Worm (Caenorhabditis elegans) whole organism, L3 larva: Measurements from ENCODE around the gene Y37B11A.3.

Experiments used
- R02D3.7 ChIP-seq: fragments of 150-350 bp; optimal IDR thresholded peaks from 2 replicates; lab custom pipeline; 2014; ENCODE audit warnings: missing biosample characterization, missing genetic modification characterization
- ZK546.5 ChIP-seq: sonication (generic microtip); optimal IDR thresholded peaks from 2 replicates; lab custom pipeline; 2017; ENCODE audit warnings: missing biosample characterization, missing genetic modification characterization
- aly-2 ChIP-seq: fragments of 150-350 bp; optimal IDR thresholded peaks from 2 replicates; lab custom pipeline; 2014; ENCODE audit warnings: missing biosample characterization, missing genetic modification characterization
- ama-1 ChIP-seq: fragments of 150-350 bp; optimal IDR thresholded peaks from 2 replicates; lab custom pipeline; 2018
- ceh-16 ChIP-seq: sonication (generic microtip); optimal IDR thresholded peaks from 2 replicates; lab custom pipeline; 2017; ENCODE audit warnings: missing biosample characterization, missing genetic modification characterization
- ceh-28 ChIP-seq: fragments of 150-350 bp; optimal IDR thresholded peaks from 2 replicates; lab custom pipeline; 2014; ENCODE audit warnings: missing biosample characterization, missing genetic modification reagents, missing genetic modification characterization
- ceh-9 ChIP-seq: sonication (generic microtip); optimal IDR thresholded peaks from 2 replicates; lab custom pipeline; 2018; ENCODE audit warnings: missing biosample characterization, missing genetic modification characterization
- daf-12 ChIP-seq: fragments of 150-350 bp; optimal IDR thresholded peaks from 2 replicates; lab custom pipeline; 2014; ENCODE audit warnings: missing biosample characterization, missing genetic modification reagents, missing genetic modification characterization
- egl-5 ChIP-seq: fragments of 150-350 bp; optimal IDR thresholded peaks from 2 replicates; lab custom pipeline; 2017; ENCODE audit warnings: missing biosample characterization, missing genetic modification reagents, missing genetic modification characterization, inconsistent platforms
- elt-1 ChIP-seq: fragments of 150-350 bp; optimal IDR thresholded peaks from 2 replicates; lab custom pipeline; 2014; ENCODE audit warnings: missing biosample characterization, missing genetic modification characterization
- fkh-10 ChIP-seq: sonication (generic microtip); optimal IDR thresholded peaks from 2 replicates; lab custom pipeline; 2017; ENCODE audit warnings: missing biosample characterization, missing genetic modification reagents, missing genetic modification characterization
- fkh-2 ChIP-seq: fragments of 150-350 bp; optimal IDR thresholded peaks from 2 replicates; lab custom pipeline; 2014; ENCODE audit warnings: missing biosample characterization, missing genetic modification reagents, missing genetic modification characterization
- fos-1 ChIP-seq: fragments of 150-350 bp; optimal IDR thresholded peaks from 2 replicates; lab custom pipeline; 2014; ENCODE audit warnings: missing biosample characterization, missing genetic modification characterization
- hmg-11 ChIP-seq: sonication (generic microtip); optimal IDR thresholded peaks from 2 replicates; lab custom pipeline; 2016; ENCODE audit warnings: missing genetic modification characterization, missing compliant biosample characterization
- lin-39 ChIP-seq: fragments of 150-350 bp; optimal IDR thresholded peaks from 2 replicates; lab custom pipeline; 2018; ENCODE audit warnings: missing biosample characterization, missing genetic modification reagents, missing genetic modification characterization
- lsy-12 ChIP-seq: sonication (generic microtip); optimal IDR thresholded peaks from 2 replicates; lab custom pipeline; 2016; ENCODE audit warnings: mild to moderate bottlenecking, missing genetic modification characterization, missing compliant biosample characterization
- mdl-1 ChIP-seq: fragments of 150-350 bp; optimal IDR thresholded peaks from 2 replicates; lab custom pipeline; 2014; ENCODE audit warnings: missing biosample characterization, missing genetic modification characterization
- mml-1 ChIP-seq: fragments of 150-350 bp; sonication (generic microtip); optimal IDR thresholded peaks from 3 replicates; lab custom pipeline; 2014; ENCODE audit warnings: missing biosample characterization, missing genetic modification characterization
- nfya-1 ChIP-seq: sonication (generic microtip); optimal IDR thresholded peaks from 2 replicates; lab custom pipeline; 2017; ENCODE audit warnings: missing genetic modification characterization, mild to moderate bottlenecking, missing compliant biosample characterization, antibody characterized with exemption, moderate library complexity; ENCODE audit not compliant: insufficient read depth
- nhr-11 ChIP-seq: fragments of 150-350 bp; optimal IDR thresholded peaks from 2 replicates; lab custom pipeline; 2014; ENCODE audit warnings: missing biosample characterization, missing genetic modification characterization
- nhr-12 ChIP-seq: fragments of 150-350 bp; optimal IDR thresholded peaks from 2 replicates; lab custom pipeline; 2014; ENCODE audit warnings: missing biosample characterization, missing genetic modification characterization
- nhr-237 ChIP-seq: fragments of 150-350 bp; optimal IDR thresholded peaks from 2 replicates; lab custom pipeline; 2014; ENCODE audit warnings: missing biosample characterization, missing genetic modification characterization
- nhr-25 ChIP-seq: sonication (generic microtip); optimal IDR thresholded peaks from 2 replicates; lab custom pipeline; 2017; ENCODE audit warnings: missing biosample characterization, missing genetic modification characterization
- nhr-28 ChIP-seq: fragments of 150-350 bp; optimal IDR thresholded peaks from 2 replicates; lab custom pipeline; 2014; ENCODE audit warnings: missing biosample characterization, missing genetic modification characterization
- nhr-43 ChIP-seq: sonication (generic microtip); optimal IDR thresholded peaks from 2 replicates; lab custom pipeline; 2016; ENCODE audit warnings: mild to moderate bottlenecking, missing genetic modification characterization, missing compliant biosample characterization; ENCODE audit not compliant: poor library complexity, severe bottlenecking
- nhr-76 ChIP-seq: fragments of 150-350 bp; sonication (generic microtip); optimal IDR thresholded peaks from 5 replicates; lab custom pipeline; 2014; ENCODE audit warnings: missing biosample characterization, missing genetic modification characterization
- nhr-77 ChIP-seq: fragments of 150-350 bp; optimal IDR thresholded peaks from 2 replicates; lab custom pipeline; 2014; ENCODE audit warnings: missing biosample characterization, missing genetic modification characterization
- pha-4 ChIP-seq: fragments of 150-350 bp; optimal IDR thresholded peaks from 2 replicates; lab custom pipeline; 2014; ENCODE audit warnings: missing biosample characterization, missing genetic modification reagents, missing genetic modification characterization
- sea-2 ChIP-seq: fragments of 150-350 bp; sonication (generic microtip); optimal IDR thresholded peaks from 4 replicates; lab custom pipeline; 2014; ENCODE audit warnings: missing biosample characterization, missing genetic modification reagents, missing genetic modification characterization
- skn-1 ChIP-seq: fragments of 150-350 bp; optimal IDR thresholded peaks from 2 replicates; lab custom pipeline; 2014; ENCODE audit warnings: missing biosample characterization, missing genetic modification characterization
- snpc-4 ChIP-seq: fragments of 150-350 bp; optimal IDR thresholded peaks from 2 replicates; lab custom pipeline; 2014; ENCODE audit warnings: missing biosample characterization, missing genetic modification characterization
- tbx-2 ChIP-seq: sonication (generic microtip); optimal IDR thresholded peaks from 2 replicates; lab custom pipeline; 2016; ENCODE audit warnings: mild to moderate bottlenecking, missing genetic modification characterization, missing compliant biosample characterization
- unc-39 ChIP-seq: sonication (generic microtip); optimal IDR thresholded peaks from 4 replicates; lab custom pipeline; 2017; ENCODE audit warnings: missing biosample characterization, missing genetic modification characterization
- unc-62 ChIP-seq: fragments of 150-350 bp; sonication (generic microtip); optimal IDR thresholded peaks from 4 replicates; lab custom pipeline; 2014; ENCODE audit warnings: missing biosample characterization, missing genetic modification reagents, missing genetic modification characterization
- ztf-11 ChIP-seq: fragments of 150-350 bp; optimal IDR thresholded peaks from 2 replicates; lab custom pipeline; 2014; ENCODE audit warnings: missing biosample characterization, missing genetic modification characterization
- ztf-4 ChIP-seq: fragments of 150-350 bp; optimal IDR thresholded peaks from 2 replicates; lab custom pipeline; 2014; ENCODE audit warnings: missing biosample characterization, missing genetic modification characterization

Y37B11A.3 gene

ce11 chrIII:5833376-5833775 lies 48.3 kb upstream of the Y37B11A.3 start, which contains the start of the genes R12B2.13 and mdt-15:
TSS of gene R12B2.13 (minus strand) at chrIII:5833476.
TSS of gene mdt-15 (minus strand) at chrIII:5833751.
- TF ChIP-seq nhr-28 (tag; lab: Kevin White, UChicago) (no peak), daf-12 (tag; lab: Kevin White, UChicago) (no peak), ceh-28 (tag; lab: Kevin White, UChicago) (no peak), ztf-4 (tag; lab: Kevin White, UChicago) (no peak), ceh-16 (tag; lab: Kevin White, UChicago) (no peak), fkh-2 (tag; lab: Kevin White, UChicago) (no peak)

- TF ChIP-seq unc-62 = no peak
- no peak for TF ChIP-seq egl-5 (tag; lab: Kevin White, UChicago)
- TF ChIP-seq sea-2 (GFP tag; lab: Kevin White, UChicago) = no peak
- TF ChIP-seq, all 47 proteins: peak for 0
These were observed 47.3 kb upstream of the Y37B11A.3 start for ce11 chrIII:5832442-5832841.

DNA sequence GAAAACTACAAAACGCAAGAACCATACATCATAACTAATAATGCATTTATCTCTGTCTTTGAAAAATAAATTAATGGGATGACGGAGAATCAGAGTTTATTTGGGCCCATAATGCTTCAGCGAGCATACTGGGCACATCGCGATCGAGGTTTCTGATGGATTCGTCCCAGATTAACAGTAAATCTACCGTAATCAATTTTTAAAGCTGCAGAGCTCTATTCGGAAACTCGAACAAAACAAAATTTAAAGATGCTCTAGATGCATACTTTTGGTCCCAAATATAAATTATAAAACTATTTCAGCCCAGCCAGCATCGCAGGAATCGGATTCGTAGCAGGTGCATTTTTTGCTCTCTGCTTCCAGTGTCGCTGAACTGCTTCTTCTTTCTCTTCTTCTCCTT lies 42.9 kb upstream of the Y37B11A.3 start:
- TF ChIP-seq elt-1 (tag; lab: Kevin White, UChicago) (no peak), hmg-11 (tag; lab: Kevin White, UChicago) (no peak), nhr-12 (tag; lab: Kevin White, UChicago) (no peak), nfya-1 (no peak), skn-1 (tag; lab: Kevin White, UChicago) (no peak), pha-4 (tag; lab: Kevin White, UChicago) (no peak), unc-39 (no peak), nhr-77 (tag; lab: Kevin White, UChicago) (no peak), daf-12 (tag; lab: Kevin White, UChicago) (no peak), ceh-9 (tag; lab: Kevin White, UChicago) (no peak), nhr-76 (tag; lab: Kevin White, UChicago) (no peak), snpc-4 (tag; lab: Kevin White, UChicago) (no peak), fos-1 (no peak), mdl-1 (no peak), ZK546.5 (no peak), egl-5 (tag; lab: Kevin White, UChicago) (no peak), unc-62 (no peak)

DNA sequence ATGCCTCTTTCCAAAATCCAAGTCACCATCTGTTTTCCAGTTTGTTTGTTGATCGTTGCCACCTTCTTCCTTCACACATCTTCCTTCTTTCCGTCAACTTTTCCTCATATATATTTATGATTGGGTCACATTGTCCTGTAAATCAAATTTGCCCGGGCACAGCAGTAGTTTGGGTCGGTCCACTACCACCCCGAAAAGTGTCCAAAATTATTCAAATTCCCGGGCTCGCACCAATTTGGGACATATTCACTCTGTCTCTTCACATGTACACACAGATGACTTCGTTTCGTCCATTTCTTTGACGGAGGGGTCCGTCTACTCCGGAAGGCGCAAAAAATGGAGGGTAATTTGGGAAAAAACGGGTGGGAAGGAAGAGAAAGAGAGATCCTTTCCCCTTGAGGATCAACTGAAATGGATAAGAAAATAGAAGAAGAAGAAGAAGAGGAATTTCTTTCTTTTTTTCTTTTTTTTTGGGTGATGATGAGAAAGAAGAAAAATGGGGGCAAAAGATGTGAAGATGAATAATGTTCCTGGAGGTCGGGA lies 41.8 kb upstream of the Y37B11A.3 start:
- TF ChIP-seq ztf-4 (tag; lab: Kevin White, UChicago) (no peak), nfya-1 (peak; percentile 3), nhr-12 (tag; lab: Kevin White, UChicago) (no peak)
- TF ChIP-seq, all 47 proteins: peak for 1

- TF ChIP-seq nhr-11 (tag; lab: Kevin White, UChicago) (no peak), snpc-4 (tag; lab: Kevin White, UChicago) (no peak), lin-39 (tag; lab: Kevin White, UChicago) (no peak), ZK546.5 (no peak), nfya-1 (no peak), nhr-43 (tag; lab: Kevin White, UChicago) (no peak), ceh-28 (tag; lab: Kevin White, UChicago) (no peak), unc-39 (no peak), nhr-237 (tag; lab: Kevin White, UChicago) (no peak), egl-5 (tag; lab: Kevin White, UChicago) (no peak), mdl-1 (no peak), fkh-2 (tag; lab: Kevin White, UChicago) (no peak), ceh-16 (tag; lab: Kevin White, UChicago) (no peak)
These were observed 39.4 kb upstream of the Y37B11A.3 start for ce11 chrIII:5824450-5824972.

DNA sequence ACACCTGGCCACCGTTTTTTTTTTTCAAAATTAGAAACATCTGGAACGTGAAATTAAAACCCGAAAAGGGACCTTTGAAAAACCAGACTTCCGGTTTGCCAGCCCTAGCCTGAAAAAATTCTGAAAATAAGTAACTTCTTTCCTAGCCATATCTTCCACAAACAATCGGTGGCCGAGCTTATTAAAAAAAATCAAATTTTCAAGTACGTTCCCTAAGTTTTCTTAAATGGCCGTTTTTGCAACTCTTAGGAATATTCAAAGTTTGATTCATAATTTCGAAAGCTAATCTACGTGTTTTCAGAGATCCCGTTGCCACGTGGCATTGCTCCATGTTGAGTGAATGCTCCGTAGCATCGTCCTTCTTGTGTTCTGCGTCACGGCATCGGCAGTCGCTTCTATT lies 38.5 kb upstream of the Y37B11A.3 start, which contains the start of gene R12B2.8:
Gene R12B2.8 (plus strand): TSS at position 301 of the 400 bp plus-strand sequence.
- TF ChIP-seq fkh-10 (GFP tag; lab: Kevin White, UChicago) (no peak), ztf-11 (tag; lab: Kevin White, UChicago) (no peak), fkh-2 (tag; lab: Kevin White, UChicago) (no peak), nhr-43 (tag; lab: Kevin White, UChicago) (no peak), tbx-2 (no peak), aly-2 (tag; lab: Kevin White, UChicago) (no peak), nhr-25 (tag; lab: Kevin White, UChicago) (no peak), mml-1 (no peak), nhr-28 (tag; lab: Kevin White, UChicago) (no peak), lin-39 (tag; lab: Kevin White, UChicago) (no peak), R02D3.7 (tag; lab: Kevin White, UChicago) (no peak), ama-1 (lab: Kevin White, UChicago) (no peak), ceh-28 (tag; lab: Kevin White, UChicago) (no peak), lsy-12 (tag; lab: Kevin White, UChicago) (no peak)
